Worm (Caenorhabditis elegans): ENCODE data around the gene K07D4.5.

DNA sequence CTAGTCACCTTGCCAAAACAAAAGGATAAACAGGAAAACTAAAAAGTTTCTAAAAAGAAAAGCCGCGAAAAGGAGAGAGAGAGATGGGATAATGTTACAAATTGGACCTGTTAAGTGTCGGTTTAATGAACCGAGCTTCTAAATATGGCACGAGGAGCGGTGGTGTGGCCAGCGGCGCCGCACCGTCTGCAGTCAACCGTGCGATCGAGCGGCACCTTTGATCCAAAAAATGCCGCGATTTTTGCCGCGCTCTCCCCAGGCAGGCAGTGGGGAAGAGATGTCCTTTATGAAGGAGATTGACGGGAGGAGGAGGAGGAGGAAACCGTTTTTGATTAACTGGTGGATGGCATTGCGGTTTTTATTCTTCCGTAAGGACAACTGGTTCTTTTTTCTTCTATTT lies 45.0 kb downstream of the K07D4.5 start:
- no peak for TF ChIP-seq hmbx-1 (tag; optimal IDR thresholded peaks at IDR 0.05)
- TF ChIP-seq tbx-11 (GFP tag; IDR thresholded peaks at IDR 0.05) = no peak
- TF ChIP-seq flt-1 (GFP tag; IDR thresholded peaks at IDR 0.05) = no peak
- no peak for TF ChIP-seq ama-1 (optimal IDR thresholded peaks at IDR 0.05)
- no peak for TF ChIP-seq pes-1 (GFP tag; IDR thresholded peaks at IDR 0.05)
- TF ChIP-seq ets-7 (tag; optimal IDR thresholded peaks at IDR 0.05) = no peak
- no peak for TF ChIP-seq tra-4 (tag; optimal IDR thresholded peaks at IDR 0.05)
- no peak for TF ChIP-seq hmg-4 (GFP tag; optimal IDR thresholded peaks at IDR 0.05)
- TF ChIP-seq B0310.2 (tag; optimal IDR thresholded peaks at IDR 0.05) = no peak
- no peak for TF ChIP-seq scrt-1 (GFP tag; IDR thresholded peaks at IDR 0.05)
- TF ChIP-seq F13C5.2 (tag; optimal IDR thresholded peaks at IDR 0.05) = no peak
- no peak for TF ChIP-seq ceh-36 (tag; optimal IDR thresholded peaks at IDR 0.05)
- TF ChIP-seq sea-1 (GFP tag; conservative IDR thresholded peaks at IDR 0.05) = no peak

Measured in whole organism, early embryonic.